Worm (Caenorhabditis elegans) whole organism, early embryonic: ENCODE data around the gene T21E8.4.

Experiments used
- B0310.2 ChIP-seq: sonication (generic microtip); optimal IDR thresholded peaks from 2 replicates; lab custom pipeline; 2016; ENCODE audit warnings: mild to moderate bottlenecking, missing genetic modification characterization, missing compliant biosample characterization
- F13C5.2 ChIP-seq: sonication (generic microtip); optimal IDR thresholded peaks from 2 replicates; lab custom pipeline; 2017; ENCODE audit warnings: mild to moderate bottlenecking, missing genetic modification characterization, inconsistent platforms, missing compliant biosample characterization
- aly-1 ChIP-seq: sonication (generic microtip); optimal IDR thresholded peaks from 2 replicates; lab custom pipeline; 2016; ENCODE audit warnings: missing genetic modification characterization, missing compliant biosample characterization
- ama-1 ChIP-seq: fragments of 150-350 bp; optimal IDR thresholded peaks from 2 replicates; lab custom pipeline; 2014
- ceh-13 ChIP-seq: fragments of 200-800 bp; sonication (Bioruptor generic); optimal IDR thresholded peaks from 2 replicates; lab custom pipeline; 2018; ENCODE audit warnings: mild to moderate bottlenecking, missing genetic modification characterization, missing compliant biosample characterization
- ceh-36 ChIP-seq: sonication (generic microtip); optimal IDR thresholded peaks from 2 replicates; lab custom pipeline; 2016; ENCODE audit warnings: missing genetic modification characterization, inconsistent platforms, missing compliant biosample characterization
- ets-7 ChIP-seq: sonication (generic microtip); optimal IDR thresholded peaks from 2 replicates; lab custom pipeline; 2016; ENCODE audit warnings: missing genotype, missing genetic modification characterization, missing compliant biosample characterization
- hmbx-1 ChIP-seq: sonication (generic microtip); optimal IDR thresholded peaks from 2 replicates; lab custom pipeline; 2016; ENCODE audit warnings: mild to moderate bottlenecking, missing genetic modification characterization, missing compliant biosample characterization
- hmg-4 ChIP-seq: fragments of 200-800 bp; sonication (Bioruptor generic); optimal IDR thresholded peaks from 2 replicates; lab custom pipeline; 2018; ENCODE audit warnings: mild to moderate bottlenecking, missing genetic modification characterization, missing compliant biosample characterization
- pes-1 ChIP-seq: fragments of 200-800 bp; sonication (Bioruptor generic); IDR thresholded peaks from 2 replicates; pipeline ENCODE4 v1.3.6; 2022; ENCODE audit warnings: missing genetic modification reagents, missing genetic modification characterization, missing compliant biosample characterization
- sea-1 ChIP-seq: fragments of 200-800 bp; sonication (Bioruptor generic); conservative IDR thresholded peaks from 2 replicates; pipeline ENCODE4 v1.3.6; 2022; ENCODE audit warnings: missing genetic modification characterization, missing compliant biosample characterization
- tbx-37 ChIP-seq: fragments of 200-800 bp; sonication (Bioruptor generic); conservative IDR thresholded peaks from 2 replicates; pipeline ENCODE4 v1.3.6; 2022; ENCODE audit warnings: missing genetic modification reagents, missing genetic modification characterization, missing compliant biosample characterization
- tra-4 ChIP-seq: sonication (generic microtip); optimal IDR thresholded peaks from 2 replicates; lab custom pipeline; 2017; ENCODE audit warnings: missing genetic modification characterization, missing compliant biosample characterization

DNA sequence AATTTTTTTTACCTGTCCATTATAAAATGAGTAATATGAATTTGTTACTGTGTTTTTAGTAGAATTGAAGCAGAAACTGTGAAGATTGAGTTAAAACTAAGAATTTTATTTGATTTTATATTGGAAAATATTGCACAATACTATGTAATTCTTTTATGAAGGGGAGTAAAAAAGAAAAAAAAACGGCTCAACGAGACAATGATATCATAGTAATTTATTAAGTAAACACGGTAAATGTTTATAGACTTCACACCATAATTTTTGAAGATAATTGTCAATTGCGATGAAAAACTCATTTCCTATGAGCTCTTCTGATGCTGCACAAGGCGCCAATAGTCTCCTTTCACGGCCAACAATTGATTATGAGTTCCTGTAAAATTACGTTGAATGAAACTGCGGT is 21.4 kb upstream of the T21E8.4 start, which contains the start of gene pgp-5:
- TF ChIP-seq F13C5.2 (tag; lab: Kevin White, UChicago), result no peak
- no peak for TF ChIP-seq hmbx-1 (tag; lab: Kevin White, UChicago)
- TF ChIP-seq ama-1, result no peak
- no peak for TF ChIP-seq tbx-37 (GFP tag; lab: Robert Waterston, UW)
- no peak for TF ChIP-seq B0310.2 (tag; lab: Kevin White, UChicago)
- no peak for TF ChIP-seq pes-1 (GFP tag; lab: Robert Waterston, UW)
- no peak for TF ChIP-seq hmg-4 (GFP tag; lab: Kevin White, UChicago)
- no peak for TF ChIP-seq sea-1 (GFP tag; lab: Robert Waterston, UW)
- no peak for TF ChIP-seq ceh-36 (tag; lab: Kevin White, UChicago)
- TF ChIP-seq tra-4 (tag; lab: Kevin White, UChicago), result no peak
- TF ChIP-seq aly-1, result no peak
- TF ChIP-seq ceh-13 (GFP tag; lab: Kevin White, UChicago), result no peak
- TF ChIP-seq ets-7, result no peak
